Fruit fly (Drosophila melanogaster): Measurements from ENCODE around the gene CG33521.

CG33521 gene

DNA sequence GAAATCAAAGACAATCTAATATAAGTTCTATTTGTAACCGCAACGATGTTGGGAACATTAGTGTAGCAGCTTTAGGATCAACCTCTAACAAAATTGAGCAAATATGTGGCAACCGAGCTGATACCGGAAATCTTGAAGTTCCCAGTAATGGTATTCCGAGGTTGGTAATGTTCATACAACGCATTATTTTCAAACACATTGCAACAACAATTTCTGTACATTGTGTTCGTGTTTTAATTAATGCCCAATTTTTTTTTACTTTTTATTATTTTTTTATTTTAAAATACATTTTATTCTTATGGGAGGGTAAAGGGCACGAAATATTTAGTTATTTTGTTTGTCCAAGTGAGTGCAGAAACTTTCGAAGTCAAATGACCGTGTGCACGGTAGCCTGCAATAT is 47.8 kb downstream of the CG33521 start:
- TF ChIP-seq pdm3 (GFP tag; optimal IDR thresholded peaks at IDR 0.05) = no peak
- TF ChIP-seq Sox14 (GFP tag; optimal IDR thresholded peaks at IDR 0.05) = no peak
- TF ChIP-seq salr (GFP tag; optimal IDR thresholded peaks at IDR 0.05) = no peak
- no peak for TF ChIP-seq fkh (GFP tag; optimal IDR thresholded peaks at IDR 0.05)
- no peak for TF ChIP-seq Hr4 (GFP tag; optimal IDR thresholded peaks at IDR 0.05)

DNA sequence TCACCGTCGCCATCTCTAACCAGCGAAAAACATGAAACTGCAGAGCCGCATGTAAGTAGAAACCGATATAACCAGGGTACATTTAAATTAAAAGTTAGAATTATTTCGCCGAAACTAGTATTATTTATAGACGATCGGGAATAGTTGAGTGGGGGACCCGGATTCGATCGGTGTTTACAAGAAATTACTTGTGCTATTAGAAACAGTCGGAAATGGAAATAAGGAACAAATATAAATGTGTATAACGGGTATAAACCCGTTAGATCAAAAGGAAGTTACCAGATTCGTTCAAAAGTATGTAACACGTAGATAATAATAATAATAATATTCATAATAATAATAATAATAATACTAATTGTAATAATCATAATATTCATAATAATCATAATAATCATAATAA is 49.2 kb downstream of the CG33521 start:
- no peak for TF ChIP-seq Sox15 (GFP tag; optimal IDR thresholded peaks at IDR 0.05)
- TF ChIP-seq esn (GFP tag; optimal IDR thresholded peaks at IDR 0.05) = no peak
- TF ChIP-seq CG6854 (GFP tag; optimal IDR thresholded peaks at IDR 0.05) = no peak
- TF ChIP-seq CG8319 (GFP tag; optimal IDR thresholded peaks at IDR 0.05) = no peak
- no peak for TF ChIP-seq Ets96B (tag; optimal IDR thresholded peaks at IDR 0.05)
- TF ChIP-seq Hr38 (GFP tag; optimal IDR thresholded peaks at IDR 0.05) = no peak
- no peak for TF ChIP-seq Eip93F (GFP tag; optimal IDR thresholded peaks at IDR 0.05)
- no peak for TF ChIP-seq CG11294 (GFP tag; IDR thresholded peaks at IDR 0.05)
- no peak for TF ChIP-seq CG10669 (GFP tag; optimal IDR thresholded peaks at IDR 0.05)
- TF ChIP-seq acj6 (GFP tag; optimal IDR thresholded peaks at IDR 0.05) = no peak
- TF ChIP-seq vri (GFP tag; optimal IDR thresholded peaks at IDR 0.05) = no peak
- TF ChIP-seq CG6276 (GFP tag; optimal IDR thresholded peaks at IDR 0.05) = no peak
- no peak for TF ChIP-seq CG1621 (tag; optimal IDR thresholded peaks at IDR 0.05)
- no peak for TF ChIP-seq CG11762 (GFP tag; optimal IDR thresholded peaks at IDR 0.05; ENCODE audit: insufficient read depth)
- no peak for TF ChIP-seq Eip75B (GFP tag; optimal IDR thresholded peaks at IDR 0.05)
- no peak for TF ChIP-seq Met (GFP tag; optimal IDR thresholded peaks at IDR 0.05)
- no peak for TF ChIP-seq Eip78C (GFP tag)

- TF ChIP-seq Eip78C (GFP tag) (no peak), Ets96B (tag; optimal IDR thresholded peaks at IDR 0.05) (no peak), svp (GFP tag) (peak; percentile 13), CG6792 (GFP tag; optimal IDR thresholded peaks at IDR 0.05) (no peak)
These were observed 52.7 kb downstream of the CG33521 start for dm6 chr4:1238252-1238651.
